Worm (Caenorhabditis elegans): ENCODE measurements around the gene F10D2.8.

The F10D2.8 gene

ce11 chrV:7198403-7198802 is 47.9 kb upstream of the F10D2.8 start (continued):
- no peak for TF ChIP-seq Y53F4B.3 (GFP tag; IDR thresholded peaks at IDR 0.05)
- peak; percentile 4 for TF ChIP-seq ztf-22 (GFP tag; optimal IDR thresholded peaks at IDR 0.05)
- no peak for TF ChIP-seq sea-2 (GFP tag; IDR thresholded peaks at IDR 0.05)
- peak; percentile 32; the same call in 1 of the 2 replicates for TF ChIP-seq cebp-1 (GFP tag; IDR thresholded peaks at IDR 0.05)
- TF ChIP-seq cebp-1 (tag; optimal IDR thresholded peaks at IDR 0.05) = peak; percentile 65
- TF ChIP-seq hmg-1.2 (GFP tag; IDR thresholded peaks at IDR 0.05) = 0 out of 2 replicates have a peak, but pooled peaks have one; percentile 31
- no peak for TF ChIP-seq aptf-3 (GFP tag; IDR thresholded peaks at IDR 0.05)
- no peak for TF ChIP-seq F22D6.2 (tag; optimal IDR thresholded peaks at IDR 0.05)
- peak; percentile 67; the same call in 1 of the 2 replicates for TF ChIP-seq madf-6 (GFP tag; IDR thresholded peaks at IDR 0.05)
- peak; percentile 78 for TF ChIP-seq tbx-9 (tag; optimal IDR thresholded peaks at IDR 0.05; ENCODE audit: borderline replicate concordance)
- TF ChIP-seq F23B12.7 (tag; optimal IDR thresholded peaks at IDR 0.05; ENCODE audit: insufficient read depth) = no peak
- TF ChIP-seq lin-40 (tag; optimal IDR thresholded peaks at IDR 0.05) = peak; percentile 29
- TF ChIP-seq mxl-1 (tag; optimal IDR thresholded peaks at IDR 0.05) = no peak
- peak; percentile 41 for TF ChIP-seq attf-5 (GFP tag; optimal IDR thresholded peaks at IDR 0.05)
- no peak for TF ChIP-seq madf-10 (tag; optimal IDR thresholded peaks at IDR 0.05)
- no peak for TF ChIP-seq sdz-38 (tag; optimal IDR thresholded peaks at IDR 0.05)
- TF ChIP-seq snpc-1.1 (tag; optimal IDR thresholded peaks at IDR 0.05; ENCODE audit: insufficient read depth) = peak; percentile 13
- TF ChIP-seq Y56A3A.18 (GFP tag; IDR thresholded peaks at IDR 0.05) = 0 out of 2 replicates have a peak, but pooled peaks have one; percentile 54
- peak; percentile 93 for TF ChIP-seq madf-3 (GFP tag; IDR thresholded peaks at IDR 0.05)
- TF ChIP-seq Y53G8AR.9 (GFP tag; conservative IDR thresholded peaks at IDR 0.05) = peak; percentile 76
- no peak for TF ChIP-seq ztf-28 (GFP tag; IDR thresholded peaks at IDR 0.05)
- TF ChIP-seq bed-2 (GFP tag; IDR thresholded peaks at IDR 0.05) = no peak
- TF ChIP-seq tbp1 (GFP tag; optimal IDR thresholded peaks at IDR 0.05) = peak; percentile 45
- TF ChIP-seq snpc-1.3 (tag; optimal IDR thresholded peaks at IDR 0.05; ENCODE audit: insufficient read depth) = no peak
- no peak for TF ChIP-seq unc-62 (GFP tag; optimal IDR thresholded peaks at IDR 0.05)
- peak; percentile 33 for TF ChIP-seq lsl-1 (GFP tag; optimal IDR thresholded peaks at IDR 0.05)
- no peak for TF ChIP-seq rcor-1 (GFP tag; IDR thresholded peaks at IDR 0.05)
- no peak for TF ChIP-seq ceh-91 (GFP tag; IDR thresholded peaks at IDR 0.05)
- TF ChIP-seq madf-8 (GFP tag; conservative IDR thresholded peaks at IDR 0.05) = peak; percentile 20; the same call in 1 of the 2 replicates
- peak; percentile 43 for TF ChIP-seq pha-4 (tag; optimal IDR thresholded peaks at IDR 0.05)
- TF ChIP-seq lin-54 (GFP tag; optimal IDR thresholded peaks at IDR 0.05) = peak; percentile 35
- TF ChIP-seq mel-28 (tag; optimal IDR thresholded peaks at IDR 0.05; ENCODE audit: borderline replicate concordance) = no peak
- TF ChIP-seq F10E7.11 (tag; optimal IDR thresholded peaks at IDR 0.05) = no peak
- peak; percentile 22 for TF ChIP-seq nhr-90 (tag; optimal IDR thresholded peaks at IDR 0.05)
- 0 out of 2 replicates have a peak, but pooled peaks have one; percentile 21 for TF ChIP-seq F33H1.4 (GFP tag; IDR thresholded peaks at IDR 0.05)
- no peak for TF ChIP-seq athp-1 (tag; optimal IDR thresholded peaks at IDR 0.05)
- TF ChIP-seq efl-1 (GFP tag; optimal IDR thresholded peaks at IDR 0.05) = no peak
- TF ChIP-seq Y95B8A.8 (GFP tag; IDR thresholded peaks at IDR 0.05) = 0 out of 2 replicates have a peak, but pooled peaks have one; percentile 42
- no peak for TF ChIP-seq B0035.1 (tag; optimal IDR thresholded peaks at IDR 0.05)
- no peak for TF ChIP-seq rpc-1 (optimal IDR thresholded peaks at IDR 0.05)
- TF ChIP-seq rpc-1 (tag; optimal IDR thresholded peaks at IDR 0.05) = no peak
- TF ChIP-seq hrde-1 (tag; optimal IDR thresholded peaks at IDR 0.05; ENCODE audit: borderline replicate concordance) = peak; percentile 82
- no peak for TF ChIP-seq F57C9.4 (tag; optimal IDR thresholded peaks at IDR 0.05)
- TF ChIP-seq xnd-1 (tag; optimal IDR thresholded peaks at IDR 0.05) = peak; percentile 56
- peak; percentile 76 for TF ChIP-seq him-1 (tag; optimal IDR thresholded peaks at IDR 0.05)
- TF ChIP-seq hlh-26 (GFP tag; conservative IDR thresholded peaks at IDR 0.05) = no peak
- no peak for TF ChIP-seq nhr-120 (GFP tag; IDR thresholded peaks at IDR 0.05)
- no peak for TF ChIP-seq ceh-79 (tag; optimal IDR thresholded peaks at IDR 0.05)

Measured in whole organism, young adult.